Fruit fly (Drosophila melanogaster) whole organism, larva: ENCODE data around the gene Rfk.

Source experiments
- noc ChIP-seq: fragments of 200-800 bp; sonication (Bioruptor generic); optimal IDR thresholded peaks from 3 replicates; lab custom pipeline; 2019; ENCODE audit warnings: missing biosample characterization, mild to moderate bottlenecking, missing genetic modification characterization, moderate library complexity

Gene Rfk

dm6 chr3R:7913139-7913538 lies at the start of gene Rfk:
Gene Rfk, minus strand, starts transcription at chr3R:7913290.
- TF ChIP-seq noc (tag; lab: Kevin White, UChicago): peak; percentile 47

- TF ChIP-seq noc (tag; lab: Kevin White, UChicago): no peak
These were observed 48.3 kb upstream of the Rfk start for dm6 chr3R:7961348-7961747.

dm6 chr3R:7957008-7957407 lies 43.9 kb upstream of the Rfk start:
- no peak for TF ChIP-seq noc (tag; lab: Kevin White, UChicago)

- no peak for TF ChIP-seq noc (tag; lab: Kevin White, UChicago)
These were observed 41.4 kb upstream of the Rfk start for dm6 chr3R:7954477-7954876.

DNA sequence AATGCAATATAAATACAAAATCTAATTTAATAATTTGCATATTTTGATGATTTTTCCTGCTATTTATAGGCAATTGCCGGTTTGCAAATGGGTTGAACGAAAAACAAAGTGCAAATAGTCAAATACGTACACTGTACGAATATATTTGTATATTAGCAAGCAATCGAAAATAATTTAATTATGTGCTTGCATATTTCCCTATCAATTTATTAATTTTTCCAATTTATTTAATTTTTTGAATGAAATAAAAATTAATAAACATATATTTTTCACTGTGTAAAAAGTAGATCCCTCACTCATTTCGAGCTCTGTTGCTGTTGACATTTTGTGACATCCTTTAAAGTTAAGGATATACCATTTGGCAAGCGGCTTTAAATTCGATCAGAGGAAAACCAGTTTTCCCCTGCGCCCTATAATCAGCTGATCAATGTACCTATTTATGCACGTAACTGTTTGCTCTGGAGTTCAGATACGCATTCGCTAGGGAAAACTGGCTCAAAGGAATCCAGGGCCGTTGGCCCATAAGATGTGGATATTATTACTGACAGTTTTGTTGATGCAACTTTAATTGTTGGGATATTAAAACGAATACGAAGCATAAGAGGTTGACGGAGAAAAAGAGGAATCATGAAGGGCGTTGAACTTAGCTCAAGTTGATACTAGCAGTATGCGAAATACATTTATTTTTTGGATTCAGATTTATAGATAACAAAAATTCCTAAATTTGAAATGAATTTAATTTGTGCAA lies 40.1 kb upstream of the Rfk start:
- TF ChIP-seq noc (tag; lab: Kevin White, UChicago): no peak

- TF ChIP-seq noc (tag; lab: Kevin White, UChicago): no peak
These were observed 37.1 kb upstream of the Rfk start for dm6 chr3R:7950147-7950546.

DNA sequence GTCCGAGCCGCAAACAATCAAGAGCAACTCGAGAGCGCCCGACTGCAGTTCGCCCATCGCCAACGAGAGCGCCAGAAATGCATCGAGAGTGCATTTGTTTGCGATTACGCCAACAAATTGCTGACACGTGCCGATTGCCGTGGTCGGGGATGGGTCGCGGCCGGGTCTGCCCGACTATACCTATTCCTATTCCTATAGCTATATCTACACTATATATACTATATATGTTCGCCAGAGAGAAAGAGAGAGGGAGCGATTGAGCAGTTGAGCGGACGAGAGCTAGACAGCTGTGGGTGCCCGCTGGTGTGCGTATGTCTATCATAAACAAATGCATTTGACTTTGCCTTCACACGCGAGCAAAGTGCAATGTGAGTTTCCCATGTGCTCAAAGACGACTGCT lies 34.3 kb upstream of the Rfk start:
- no peak for TF ChIP-seq noc (tag; lab: Kevin White, UChicago)

DNA sequence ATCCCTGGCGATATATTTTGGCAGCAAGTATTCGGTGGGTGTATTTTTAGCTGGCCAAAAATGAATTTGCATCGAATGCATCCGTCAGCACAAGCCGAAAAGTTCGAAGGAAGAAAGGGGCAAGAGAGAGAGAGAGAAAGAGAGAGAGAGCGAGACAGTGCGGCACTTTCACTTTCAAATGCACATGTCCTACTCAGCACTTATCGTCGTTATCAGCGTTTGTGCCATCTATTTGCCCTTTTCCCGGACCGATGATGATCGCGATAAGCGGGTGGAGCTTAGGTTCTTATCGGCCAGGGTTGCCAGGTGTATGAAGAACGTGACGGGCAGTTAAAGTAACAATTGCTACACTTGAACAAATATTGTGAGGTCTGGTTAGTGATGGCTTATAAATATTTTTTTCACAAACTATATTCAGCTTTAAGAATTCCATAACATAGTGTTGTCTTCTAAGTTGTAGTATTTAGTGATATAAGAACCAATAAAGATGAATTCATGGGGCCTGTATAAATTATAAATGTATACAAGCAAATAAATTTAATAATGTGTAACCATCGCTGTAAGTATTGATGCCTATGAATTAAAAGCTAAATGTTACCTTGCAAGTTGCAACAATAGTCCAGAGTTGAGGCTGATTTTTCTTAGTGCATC lies 31.7 kb upstream of the Rfk start:
- TF ChIP-seq noc (tag; lab: Kevin White, UChicago): no peak

dm6 chr3R:7936786-7937363 lies 23.8 kb upstream of the Rfk start:
- no peak for TF ChIP-seq noc (tag; lab: Kevin White, UChicago)

dm6 chr3R:7926354-7926753 lies 13.3 kb upstream of the Rfk start:
- TF ChIP-seq noc (tag; lab: Kevin White, UChicago): no peak

dm6 chr3R:7920196-7920595 lies 7.1 kb upstream of the Rfk start, which contains the start of the genes CG10445 and lds:
Gene CG10445, minus strand, starts transcription at chr3R:7920299.
Gene lds, plus strand, starts transcription at chr3R:7920431.
- TF ChIP-seq noc (tag; lab: Kevin White, UChicago): no peak

dm6 chr3R:7913551-7913950 lies 461 bp upstream of the Rfk start, which contains the start of gene kipf:
Gene kipf, plus strand, starts transcription at chr3R:7913851.
- TF ChIP-seq noc (tag; lab: Kevin White, UChicago): no peak

- TF ChIP-seq noc (tag; lab: Kevin White, UChicago): no peak
These were observed 1.6 kb downstream of the Rfk start, which contains the start of gene Prat for dm6 chr3R:7911482-7911881. Gene Prat, minus strand, starts transcription at chr3R:7911779.

DNA sequence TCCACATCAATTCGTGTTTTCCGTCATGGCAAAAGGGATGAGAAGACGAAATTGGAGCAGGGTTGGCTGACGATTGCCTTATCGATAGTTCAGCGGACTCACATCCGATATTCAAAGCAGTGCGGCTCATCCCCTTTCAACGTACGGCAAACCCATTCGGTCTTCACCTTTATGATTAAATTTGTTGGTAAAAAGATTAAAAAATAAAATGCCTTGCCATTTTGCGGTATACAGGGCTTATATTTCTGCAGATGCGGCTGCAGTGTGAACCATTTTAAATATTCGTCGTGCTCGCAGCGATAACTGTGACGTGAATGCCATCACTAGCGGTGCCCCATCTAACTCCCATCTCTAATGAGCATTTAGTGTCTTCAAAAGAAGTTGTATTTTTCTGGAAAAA lies 5.8 kb downstream of the Rfk start, which contains the start of the genes Taf7 and EMC1:
Taf7 (plus strand) TSS at position 23 of the 400 bp plus-strand sequence.
EMC1 (minus strand) TSS at position 53 of the 400 bp plus-strand sequence.
- no peak for TF ChIP-seq noc (tag; lab: Kevin White, UChicago)

- no peak for TF ChIP-seq noc (tag; lab: Kevin White, UChicago)
These were observed 10.7 kb downstream of the Rfk start, which contains the start of gene mRpS9 for dm6 chr3R:7902313-7902872. Gene mRpS9, minus strand, starts transcription at chr3R:7902667.

DNA sequence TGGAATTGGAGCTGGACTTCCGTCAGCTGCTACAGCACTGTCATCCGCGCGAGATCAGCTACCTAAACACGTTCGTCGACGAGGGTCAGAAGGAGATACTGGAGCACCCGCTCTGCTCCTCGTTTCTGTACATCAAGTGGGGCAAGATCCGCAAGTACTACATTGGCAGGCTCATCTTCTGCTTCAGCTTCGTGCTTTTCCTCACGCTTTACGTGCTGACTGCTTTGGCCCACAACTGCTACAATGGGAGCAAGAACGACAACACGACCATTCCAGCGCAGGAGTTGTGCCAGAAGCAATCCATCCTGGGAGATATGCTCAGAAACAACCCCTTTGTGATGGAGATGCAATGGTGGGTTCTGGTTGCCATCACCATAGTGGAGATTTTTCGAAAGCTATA lies 13.8 kb downstream of the Rfk start:
- no peak for TF ChIP-seq noc (tag; lab: Kevin White, UChicago)
